Worm (Caenorhabditis elegans) whole organism, midembryonic: ENCODE data around the gene srx-65.

Experiments used
- T22C8.4 ChIP-seq: fragments of 200-800 bp; sonication (Bioruptor generic); IDR thresholded peaks from 2 replicates; pipeline ENCODE4 v1.3.6; 2022; ENCODE audit warnings: missing genetic modification characterization, missing compliant biosample characterization
- cog-1 ChIP-seq: sonication (generic microtip); optimal IDR thresholded peaks from 2 replicates; lab custom pipeline; 2016; ENCODE audit warnings: missing genetic modification characterization, missing compliant biosample characterization
- flt-1 ChIP-seq: fragments of 200-800 bp; sonication (Bioruptor generic); IDR thresholded peaks from 2 replicates; pipeline ENCODE4 v1.3.6; 2022; ENCODE audit warnings: missing genetic modification characterization, missing compliant biosample characterization
- med-1 ChIP-seq: sonication (generic microtip); optimal IDR thresholded peaks from 2 replicates; lab custom pipeline; 2017; ENCODE audit warnings: missing genetic modification characterization, mild to moderate bottlenecking, missing compliant biosample characterization, antibody characterized with exemption, missing genetic modification reagents; ENCODE audit not compliant: insufficient read depth
- ztf-23 ChIP-seq: fragments of 200-800 bp; sonication (Bioruptor generic); IDR thresholded peaks from 2 replicates; pipeline ENCODE4 v1.3.6; 2022; ENCODE audit warnings: missing genetic modification reagents, missing genetic modification characterization, missing compliant biosample characterization
- ztf-29 ChIP-seq: fragments of 200-800 bp; sonication (Bioruptor generic); IDR thresholded peaks from 2 replicates; pipeline ENCODE4 v1.3.6; 2022; ENCODE audit warnings: missing genetic modification reagents, missing genetic modification characterization, missing compliant biosample characterization

DNA sequence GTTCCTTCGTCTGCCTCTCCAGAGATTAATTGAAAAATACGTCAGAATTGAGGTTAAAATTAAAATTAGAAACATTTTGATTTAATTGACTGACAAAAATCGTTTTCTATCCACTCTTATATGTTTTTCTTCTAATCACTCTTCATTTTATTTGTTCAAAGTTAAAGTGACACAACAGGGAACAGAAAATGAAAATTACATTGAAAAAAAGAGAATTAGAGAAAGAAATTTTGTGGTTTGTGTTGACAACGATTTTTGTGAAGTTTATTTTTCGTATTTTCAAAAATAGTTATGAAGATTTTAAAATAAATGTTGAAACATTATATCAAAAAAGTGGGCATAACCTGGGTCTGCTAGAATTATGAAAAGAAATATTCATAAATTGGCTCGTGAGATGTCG lies 35.9 kb downstream of the srx-65 start, which contains the start of gene cyp-34A5:
- TF ChIP-seq cog-1 (tag; lab: Kevin White, UChicago): no peak
- TF ChIP-seq ztf-23: no peak
- no peak for TF ChIP-seq flt-1 (GFP tag; lab: Robert Waterston, UW)
- TF ChIP-seq ztf-29: no peak
- TF ChIP-seq T22C8.4 (GFP tag; lab: Robert Waterston, UW): no peak
- TF ChIP-seq med-1 (GFP tag; lab: Kevin White, UChicago): no peak
